Fruit fly (Drosophila melanogaster) whole organism, embryonic: ENCODE results near the gene gammaTub37C.

Source experiments
- BEAF-32 ChIP-seq: fragments of 200-800 bp; sonication (Bioruptor generic); optimal IDR thresholded peaks from 3 replicates; lab custom pipeline; 2017; ENCODE audit warnings: missing biosample characterization, missing genetic modification characterization, mild to moderate bottlenecking, moderate library complexity, missing genetic modification reagents
- CG10147 ChIP-seq: fragments of 200-800 bp; sonication (Bioruptor generic); optimal IDR thresholded peaks from 2 replicates; lab custom pipeline; 2019; ENCODE audit warnings: missing biosample characterization, mild to moderate bottlenecking, missing genetic modification characterization, moderate library complexity
- CG10274 ChIP-seq: fragments of 200-800 bp; sonication (Bioruptor generic); optimal IDR thresholded peaks from 3 replicates; lab custom pipeline; 2017; ENCODE audit warnings: missing biosample characterization, mild to moderate bottlenecking, missing genetic modification characterization
- CG12391 ChIP-seq: fragments of 200-800 bp; sonication (Bioruptor generic); optimal IDR thresholded peaks from 3 replicates; lab custom pipeline; 2018; ENCODE audit warnings: missing biosample characterization, mild to moderate bottlenecking, missing genetic modification characterization, moderate library complexity
- CG12769 ChIP-seq: fragments of 200-800 bp; sonication (Bioruptor generic); optimal IDR thresholded peaks from 2 replicates; lab custom pipeline; 2019; ENCODE audit warnings: missing biosample characterization, mild to moderate bottlenecking, missing genetic modification characterization, moderate library complexity
- CG14441 ChIP-seq: fragments of 200-800 bp; sonication (Bioruptor generic); IDR thresholded peaks from 2 replicates; pipeline ENCODE4 v1.3.6; 2022; ENCODE audit warnings: missing biosample characterization, missing genetic modification characterization
- CG1602 ChIP-seq: fragments of 200-800 bp; sonication (Bioruptor generic); optimal IDR thresholded peaks from 3 replicates; lab custom pipeline; 2016; ENCODE audit warnings: missing biosample characterization, missing genetic modification characterization
- CG17385 ChIP-seq: fragments of 200-800 bp; sonication (Bioruptor generic); optimal IDR thresholded peaks from 3 replicates; lab custom pipeline; 2018; ENCODE audit warnings: missing biosample characterization, mild to moderate bottlenecking, missing genetic modification characterization
- CG17829 ChIP-seq: fragments of 200-800 bp; optimal IDR thresholded peaks from 2 replicates; lab custom pipeline; 2019; ENCODE audit warnings: missing biosample characterization, mild to moderate bottlenecking, missing genetic modification characterization, moderate library complexity
- CG18599 ChIP-seq: fragments of 200-800 bp; sonication (Bioruptor generic); optimal IDR thresholded peaks from 3 replicates; lab custom pipeline; 2017; ENCODE audit warnings: missing biosample characterization, missing genetic modification characterization, mild to moderate bottlenecking, moderate library complexity, missing genetic modification reagents
- CG2116 ChIP-seq: fragments of 200-800 bp; sonication (Bioruptor generic); optimal IDR thresholded peaks from 3 replicates; lab custom pipeline; 2018; ENCODE audit warnings: missing biosample characterization, mild to moderate bottlenecking, missing genetic modification characterization
- CG2678 ChIP-seq: fragments of 200-800 bp; sonication (Bioruptor generic); optimal IDR thresholded peaks from 3 replicates; lab custom pipeline; 2019; ENCODE audit warnings: missing biosample characterization, mild to moderate bottlenecking, missing genetic modification characterization, moderate library complexity
- CG2712 ChIP-seq: fragments of 200-800 bp; optimal IDR thresholded peaks from 3 replicates; lab custom pipeline; 2019; ENCODE audit warnings: missing biosample characterization, mild to moderate bottlenecking, missing genetic modification characterization, moderate library complexity
- CG33213 ChIP-seq: fragments of 200-800 bp; sonication (Bioruptor generic); optimal IDR thresholded peaks from 3 replicates; lab custom pipeline; 2016; ENCODE audit warnings: missing biosample characterization, missing genetic modification characterization
- CG7357 ChIP-seq: fragments of 200-800 bp; sonication (Bioruptor generic); IDR thresholded peaks from 3 replicates; pipeline ENCODE4 v1.3.6; 2022; ENCODE audit warnings: missing biosample characterization, missing genetic modification characterization
- CG7928 ChIP-seq: fragments of 200-800 bp; sonication (Bioruptor generic); optimal IDR thresholded peaks from 2 replicates; lab custom pipeline; 2017; ENCODE audit warnings: missing biosample characterization, mild to moderate bottlenecking, missing genetic modification characterization
- CG8388 ChIP-seq: fragments of 200-800 bp; sonication (Bioruptor generic); optimal IDR thresholded peaks from 2 replicates; lab custom pipeline; 2019; ENCODE audit warnings: missing biosample characterization, mild to moderate bottlenecking, missing genetic modification characterization, moderate library complexity
- Dek ChIP-seq: fragments of 200-800 bp; sonication (Bioruptor generic); optimal IDR thresholded peaks from 3 replicates; lab custom pipeline; 2019; ENCODE audit warnings: missing biosample characterization, mild to moderate bottlenecking, missing genetic modification characterization, moderate library complexity
- Drgx ChIP-seq: fragments of 200-800 bp; sonication (Bioruptor generic); IDR thresholded peaks from 2 replicates; pipeline ENCODE4 v1.3.6; 2022; ENCODE audit warnings: missing biosample characterization, missing genetic modification characterization
- Hmx ChIP-seq: fragments of 200-800 bp; sonication (Bioruptor generic); optimal IDR thresholded peaks from 2 replicates; lab custom pipeline; 2016; ENCODE audit warnings: missing biosample characterization, missing genetic modification characterization
- Meics ChIP-seq: fragments of 200-800 bp; sonication (Bioruptor generic); optimal IDR thresholded peaks from 2 replicates; lab custom pipeline; 2017; ENCODE audit warnings: missing biosample characterization, mild to moderate bottlenecking, missing genetic modification characterization
- Oli ChIP-seq: fragments of 200-800 bp; sonication (Bioruptor generic); optimal IDR thresholded peaks from 2 replicates; lab custom pipeline; 2018; ENCODE audit warnings: missing biosample characterization, mild to moderate bottlenecking, missing genetic modification characterization, moderate library complexity
- Side ChIP-seq: fragments of 200-800 bp; sonication (Bioruptor generic); optimal IDR thresholded peaks from 2 replicates; lab custom pipeline; 2016; ENCODE audit warnings: missing biosample characterization, missing genetic modification characterization
- Usf ChIP-seq: fragments of 200-800 bp; sonication (Bioruptor generic); optimal IDR thresholded peaks from 2 replicates; lab custom pipeline; 2017; ENCODE audit warnings: missing genotype, missing biosample characterization, missing genetic modification characterization
- Vsx1 ChIP-seq: fragments of 200-800 bp; sonication (Bioruptor generic); optimal IDR thresholded peaks from 2 replicates; lab custom pipeline; 2017; ENCODE audit warnings: missing biosample characterization, mild to moderate bottlenecking, missing genetic modification characterization, missing genetic modification reagents
- YL-1 ChIP-seq: fragments of 200-800 bp; sonication (Bioruptor generic); optimal IDR thresholded peaks from 3 replicates; lab custom pipeline; 2017; ENCODE audit warnings: missing biosample characterization, mild to moderate bottlenecking, missing genetic modification characterization
- amos ChIP-seq: fragments of 200-800 bp; sonication (Bioruptor generic); IDR thresholded peaks from 2 replicates; pipeline ENCODE4 v1.3.6; 2022; ENCODE audit warnings: missing biosample characterization, missing genetic modification characterization; ENCODE audit not compliant: partially characterized antibody
- chif ChIP-seq, 2 experiments: fragments of 200-800 bp; sonication (Bioruptor generic); optimal IDR thresholded peaks; 3 replicates each; lab custom pipeline; 2016; ENCODE audit warnings: missing biosample characterization in 2 of 2, missing genetic modification characterization in 2 of 2
- danr ChIP-seq: fragments of 200-800 bp; sonication (Bioruptor generic); IDR thresholded peaks from 2 replicates; pipeline ENCODE4 v1.3.6; 2022; ENCODE audit warnings: missing biosample characterization, missing genetic modification characterization
- fd3F ChIP-seq: fragments of 200-800 bp; sonication (Bioruptor generic); optimal IDR thresholded peaks from 2 replicates; lab custom pipeline; 2018; ENCODE audit warnings: missing biosample characterization, mild to moderate bottlenecking, missing genetic modification characterization, moderate library complexity
- fd96Cb ChIP-seq: fragments of 200-800 bp; sonication (Bioruptor generic); optimal IDR thresholded peaks from 2 replicates; lab custom pipeline; 2018; ENCODE audit warnings: missing biosample characterization, mild to moderate bottlenecking, missing genetic modification characterization, moderate library complexity
- gem ChIP-seq: fragments of 200-800 bp; sonication (Bioruptor generic); optimal IDR thresholded peaks from 2 replicates; lab custom pipeline; 2019; ENCODE audit warnings: missing biosample characterization, mild to moderate bottlenecking, missing genetic modification characterization, moderate library complexity
- jigr1 ChIP-seq: fragments of 200-800 bp; sonication (Bioruptor generic); IDR thresholded peaks from 3 replicates; pipeline ENCODE4 v1.3.6; 2022; ENCODE audit warnings: missing biosample characterization, missing genetic modification characterization
- jumu ChIP-seq: fragments of 200-800 bp; sonication (Bioruptor generic); optimal IDR thresholded peaks from 3 replicates; lab custom pipeline; 2016; ENCODE audit warnings: missing biosample characterization, missing genetic modification characterization
- ken ChIP-seq: fragments of 200-800 bp; sonication (Bioruptor generic); IDR thresholded peaks from 3 replicates; pipeline ENCODE4 v1.3.6; 2022; ENCODE audit warnings: missing biosample characterization, missing genetic modification characterization
- nmo ChIP-seq: fragments of 200-800 bp; sonication (Bioruptor generic); optimal IDR thresholded peaks from 2 replicates; lab custom pipeline; 2018; ENCODE audit warnings: missing biosample characterization, mild to moderate bottlenecking, missing genetic modification characterization, moderate library complexity
- nom ChIP-seq: fragments of 200-800 bp; sonication (Bioruptor generic); optimal IDR thresholded peaks from 2 replicates; lab custom pipeline; 2017; ENCODE audit warnings: missing biosample characterization, missing genetic modification characterization, mild to moderate bottlenecking, moderate library complexity, missing genetic modification reagents
- phol ChIP-seq: fragments of 200-800 bp; sonication (Bioruptor generic); optimal IDR thresholded peaks from 3 replicates; lab custom pipeline; 2018; ENCODE audit warnings: missing biosample characterization, mild to moderate bottlenecking, missing genetic modification characterization, moderate library complexity
- pum ChIP-seq: fragments of 200-800 bp; sonication (Bioruptor generic); optimal IDR thresholded peaks from 2 replicates; lab custom pipeline; 2016; ENCODE audit warnings: missing biosample characterization, missing genetic modification characterization
- pzg ChIP-seq: fragments of 200-800 bp; sonication (Bioruptor generic); optimal IDR thresholded peaks from 3 replicates; lab custom pipeline; 2018; ENCODE audit warnings: missing biosample characterization, mild to moderate bottlenecking, missing genetic modification characterization, moderate library complexity
- run ChIP-seq: fragments of 200-800 bp; sonication (Bioruptor generic); optimal IDR thresholded peaks from 3 replicates; lab custom pipeline; 2018; ENCODE audit warnings: missing biosample characterization, mild to moderate bottlenecking, missing genetic modification characterization
- slbo ChIP-seq: fragments of 200-800 bp; sonication (Bioruptor generic); IDR thresholded peaks from 2 replicates; pipeline ENCODE4 v1.3.6; 2022; ENCODE audit warnings: missing biosample characterization, missing genetic modification characterization
- so ChIP-seq: fragments of 200-800 bp; sonication (Bioruptor generic); IDR thresholded peaks from 3 replicates; pipeline ENCODE4 v1.3.6; 2022; ENCODE audit warnings: missing biosample characterization, missing genetic modification characterization
- stwl ChIP-seq: fragments of 200-800 bp; sonication (Bioruptor generic); optimal IDR thresholded peaks from 3 replicates; lab custom pipeline; 2018; ENCODE audit warnings: missing biosample characterization, mild to moderate bottlenecking, missing genetic modification characterization, moderate library complexity
- tio ChIP-seq: fragments of 200-800 bp; sonication (Bioruptor generic); optimal IDR thresholded peaks from 2 replicates; lab custom pipeline; 2017; ENCODE audit warnings: missing biosample characterization, missing genetic modification characterization, inconsistent platforms
- tna ChIP-seq: fragments of 200-800 bp; sonication (Bioruptor generic); IDR thresholded peaks from 2 replicates; pipeline ENCODE4 v1.3.6; 2022; ENCODE audit warnings: missing biosample characterization, missing genetic modification characterization; ENCODE audit not compliant: partially characterized antibody
- tx ChIP-seq: fragments of 200-800 bp; sonication (Bioruptor generic); optimal IDR thresholded peaks from 2 replicates; lab custom pipeline; 2016; ENCODE audit warnings: missing biosample characterization, missing genetic modification characterization
- z ChIP-seq: fragments of 200-800 bp; sonication (Bioruptor generic); IDR thresholded peaks from 3 replicates; pipeline ENCODE4 v1.3.6; 2022; ENCODE audit warnings: missing biosample characterization, missing genetic modification characterization

The gammaTub37C gene

dm6 chr2L:19185676-19186239 lies at the start of gene gammaTub37C, which contains the start of gene pigeon (continued):
- TF ChIP-seq CG2116 (GFP tag; lab: Kevin White, UChicago) (peak; percentile 0), CG17829 (peak; percentile 54), gem (tag; lab: Kevin White, UChicago) (no peak), so (no peak), CG10274 (GFP tag; lab: Kevin White, UChicago) (no peak), nom (no peak), nmo (GFP tag; lab: Kevin White, UChicago) (peak; percentile 31), danr (no peak), Hmx (GFP tag; lab: Kevin White, UChicago) (no peak), Meics (peak; percentile 15), YL-1 (GFP tag; lab: Kevin White, UChicago) (peak; percentile 67), CG7928 (no peak), pzg (GFP tag; lab: Kevin White, UChicago) (peak; percentile 60), BEAF-32 (peak; percentile 13), phol (tag; lab: Kevin White, UChicago) (peak; percentile 22), CG12391 (tag; lab: Kevin White, UChicago) (peak; percentile 32), CG18599 (GFP tag; lab: Kevin White, UChicago) (no peak), CG2712 (tag; lab: Kevin White, UChicago) (peak; percentile 37)

dm6 chr2L:19235120-19235519 lies 49.6 kb upstream of the gammaTub37C start:
- TF ChIP-seq Drgx (GFP tag; lab: Robert Waterston, UW) (peak; percentile 60; the same call in 1 of the 2 replicates), stwl (no peak)
- TF ChIP-seq, all 482 proteins: peak for 1

- no peak for TF ChIP-seq run
- peak; percentile 17 for TF ChIP-seq Oli
- no peak for TF ChIP-seq tio (GFP tag; lab: Kevin White, UChicago)
- no peak for TF ChIP-seq CG33213 (GFP tag; lab: Kevin White, UChicago)
- TF ChIP-seq slbo (GFP tag; lab: Robert Waterston, UW): peak; percentile 59
- TF ChIP-seq Side (GFP tag; lab: Kevin White, UChicago): peak; percentile 24
- TF ChIP-seq chif (GFP tag; optimal IDR thresholded peaks at IDR 0.05; lab: Kevin White, UChicago): peak in 1 of 2 experiments; percentile 56
- no peak for TF ChIP-seq fd3F (GFP tag; lab: Kevin White, UChicago)
- TF ChIP-seq CG14441 (GFP tag; lab: Robert Waterston, UW): peak; percentile 42; the same call in 1 of the 2 replicates
- peak; percentile 35 for TF ChIP-seq pum (GFP tag; lab: Kevin White, UChicago)
- TF ChIP-seq Vsx1: no peak
- peak; percentile 19 for TF ChIP-seq fd96Cb (tag; lab: Kevin White, UChicago)
- no peak for TF ChIP-seq Dek (tag; lab: Kevin White, UChicago)
- TF ChIP-seq CG12769: no peak
- no peak for TF ChIP-seq amos (GFP tag; lab: Robert Waterston, UW)
- peak; percentile 47 for TF ChIP-seq CG2678 (tag; lab: Kevin White, UChicago)
- no peak for TF ChIP-seq CG10147
- TF ChIP-seq ken (GFP tag; lab: Robert Waterston, UW): no peak
- no peak for TF ChIP-seq CG7357 (GFP tag; lab: Robert Waterston, UW)
- TF ChIP-seq jigr1 (GFP tag; lab: Robert Waterston, UW): no peak
- TF ChIP-seq Usf (GFP tag; lab: Kevin White, UChicago): peak; percentile 6
- no peak for TF ChIP-seq tx (GFP tag; lab: Kevin White, UChicago)
- no peak for TF ChIP-seq CG8388
- TF ChIP-seq jumu (GFP tag; lab: Kevin White, UChicago): no peak
- no peak for TF ChIP-seq tna (GFP tag; lab: Robert Waterston, UW)
- TF ChIP-seq CG1602 (GFP tag; lab: Kevin White, UChicago): no peak
- TF ChIP-seq z: no peak
- peak; percentile 2 for TF ChIP-seq CG17385 (GFP tag; lab: Kevin White, UChicago)
Measured at dm6 chr2L:19233300-19233699, 47.8 kb upstream of the gammaTub37C start.
